Worm (Caenorhabditis elegans): Measurements from ENCODE around the gene abu-11.

- TF ChIP-seq tab-1 (GFP tag; IDR thresholded peaks at IDR 0.05) (no peak), klf-2 (GFP tag; conservative IDR thresholded peaks at IDR 0.05) (no peak), flt-1 (GFP tag; IDR thresholded peaks at IDR 0.05) (no peak), ztf-29 (GFP tag; IDR thresholded peaks at IDR 0.05) (no peak), T22C8.4 (GFP tag; IDR thresholded peaks at IDR 0.05) (no peak), cog-1 (tag; optimal IDR thresholded peaks at IDR 0.05) (no peak), ref-1 (GFP tag; conservative IDR thresholded peaks at IDR 0.05) (no peak), ztf-23 (GFP tag; IDR thresholded peaks at IDR 0.05) (no peak), med-1 (GFP tag; optimal IDR thresholded peaks at IDR 0.05; ENCODE audit: insufficient read depth) (no peak)
Measured at ce11 chrII:156999-157499, 37.3 kb downstream of the abu-11 start.

All from whole organism, midembryonic.